Fruit fly (Drosophila melanogaster): ENCODE data around the gene Ctr9.

The Ctr9 gene

dm6 chr3L:1307005-1307632 lies at the start of gene Ctr9, which contains the start of gene Nt5a:
TSS of gene Ctr9 (plus strand) at chr3L:1307224.
TSS of gene Nt5a (minus strand) at chr3L:1307418.
- TF ChIP-seq pdm3 (GFP tag; optimal IDR thresholded peaks at IDR 0.05), result no peak
- no peak for TF ChIP-seq CG4318 (GFP tag; optimal IDR thresholded peaks at IDR 0.05)
- peak; percentile 100 for TF ChIP-seq vri (GFP tag; optimal IDR thresholded peaks at IDR 0.05)
- TF ChIP-seq CG6276 (GFP tag; optimal IDR thresholded peaks at IDR 0.05), result no peak
- no peak for TF ChIP-seq fd85E (GFP tag; optimal IDR thresholded peaks at IDR 0.05)
- no peak for TF ChIP-seq CG8119 (GFP tag; IDR thresholded peaks at IDR 0.05)
- 0 out of 3 replicates have a peak, but pooled peaks have one; percentile 32 for TF ChIP-seq CG6163 (GFP tag; IDR thresholded peaks at IDR 0.05)
- TF ChIP-seq CG34406 (GFP tag; optimal IDR thresholded peaks at IDR 0.05), result no peak
- TF ChIP-seq CG31627 (GFP tag; optimal IDR thresholded peaks at IDR 0.05), result peak; percentile 50
- no peak for TF ChIP-seq topi (GFP tag; optimal IDR thresholded peaks at IDR 0.05)
- TF ChIP-seq Hr38 (GFP tag; optimal IDR thresholded peaks at IDR 0.05), result no peak
- no peak for TF ChIP-seq dac (GFP tag; optimal IDR thresholded peaks at IDR 0.05)
- TF ChIP-seq CG15336 (GFP tag; IDR thresholded peaks at IDR 0.05), result no peak
- no peak for TF ChIP-seq CG1621 (tag; optimal IDR thresholded peaks at IDR 0.05)
- TF ChIP-seq CG6792 (GFP tag; optimal IDR thresholded peaks at IDR 0.05), result no peak
- no peak for TF ChIP-seq Smox (GFP tag; optimal IDR thresholded peaks at IDR 0.05)
- TF ChIP-seq svp (GFP tag), result peak; percentile 42
- TF ChIP-seq Sox14 (GFP tag; optimal IDR thresholded peaks at IDR 0.05), result no peak
- no peak for TF ChIP-seq cyc (GFP tag; optimal IDR thresholded peaks at IDR 0.05)
- TF ChIP-seq Hr39 (GFP tag; optimal IDR thresholded peaks at IDR 0.05), result no peak
- TF ChIP-seq Hr4 (GFP tag; optimal IDR thresholded peaks at IDR 0.05), result no peak
- TF ChIP-seq Eip78C (GFP tag), result no peak
- peak; percentile 50 for TF ChIP-seq CG3032 (tag; optimal IDR thresholded peaks at IDR 0.05)
- TF ChIP-seq CG10669 (GFP tag; optimal IDR thresholded peaks at IDR 0.05), result no peak
- no peak for TF ChIP-seq Ets96B (tag; optimal IDR thresholded peaks at IDR 0.05)
- TF ChIP-seq Blimp-1 (GFP tag; optimal IDR thresholded peaks at IDR 0.05), result peak; percentile 68
- TF ChIP-seq eg (GFP tag; IDR thresholded peaks at IDR 0.05), result no peak
- no peak for TF ChIP-seq achi (GFP tag; optimal IDR thresholded peaks at IDR 0.05)
- TF ChIP-seq salr (GFP tag; optimal IDR thresholded peaks at IDR 0.05), result no peak
- peak; percentile 56 for TF ChIP-seq esn (GFP tag; optimal IDR thresholded peaks at IDR 0.05)
- TF ChIP-seq CG3919 (GFP tag; optimal IDR thresholded peaks at IDR 0.05), result no peak
- TF ChIP-seq CG7368 (GFP tag; optimal IDR thresholded peaks at IDR 0.05), result no peak
- TF ChIP-seq spab (GFP tag; optimal IDR thresholded peaks at IDR 0.05), result no peak
- TF ChIP-seq net (GFP tag; optimal IDR thresholded peaks at IDR 0.05), result no peak

dm6 chr3L:1258547-1258946 lies 48.5 kb upstream of the Ctr9 start:
- no peak for TF ChIP-seq Met (GFP tag; optimal IDR thresholded peaks at IDR 0.05)
- no peak for TF ChIP-seq Eip93F (GFP tag; optimal IDR thresholded peaks at IDR 0.05)
- no peak for TF ChIP-seq CG16779 (tag; optimal IDR thresholded peaks at IDR 0.05)
- no peak for TF ChIP-seq CG10631 (GFP tag; optimal IDR thresholded peaks at IDR 0.05)
- no peak for TF ChIP-seq CG15336 (GFP tag; IDR thresholded peaks at IDR 0.05)
- no peak for TF ChIP-seq CG8319 (GFP tag; optimal IDR thresholded peaks at IDR 0.05)

dm6 chr3L:1264998-1265397 lies 42.0 kb upstream of the Ctr9 start:
- TF ChIP-seq fkh (GFP tag; optimal IDR thresholded peaks at IDR 0.05) (no peak), Gug (GFP tag; IDR thresholded peaks at IDR 0.05) (no peak), Hr38 (GFP tag; optimal IDR thresholded peaks at IDR 0.05) (no peak), vri (GFP tag; optimal IDR thresholded peaks at IDR 0.05) (peak; percentile 7), Sox14 (GFP tag; optimal IDR thresholded peaks at IDR 0.05) (peak; percentile 26), pdm3 (GFP tag; optimal IDR thresholded peaks at IDR 0.05) (peak; percentile 36), Met (GFP tag; optimal IDR thresholded peaks at IDR 0.05) (peak; percentile 53), svp (GFP tag) (peak; percentile 89), Eip93F (GFP tag; optimal IDR thresholded peaks at IDR 0.05) (no peak), CG11762 (GFP tag; optimal IDR thresholded peaks at IDR 0.05; ENCODE audit: insufficient read depth) (no peak), Sox102F (GFP tag; optimal IDR thresholded peaks at IDR 0.05) (peak; percentile 40), CG16779 (tag; optimal IDR thresholded peaks at IDR 0.05) (no peak), cyc (GFP tag; optimal IDR thresholded peaks at IDR 0.05) (peak; percentile 27), spab (GFP tag; optimal IDR thresholded peaks at IDR 0.05) (no peak), Blimp-1 (GFP tag; optimal IDR thresholded peaks at IDR 0.05) (no peak), CG15336 (GFP tag; IDR thresholded peaks at IDR 0.05) (no peak), CG4318 (GFP tag; optimal IDR thresholded peaks at IDR 0.05) (no peak), dac (GFP tag; optimal IDR thresholded peaks at IDR 0.05) (no peak), CG32006 (GFP tag; optimal IDR thresholded peaks at IDR 0.05) (peak; percentile 32), salr (GFP tag; optimal IDR thresholded peaks at IDR 0.05) (peak in 1 of 2 experiments; percentile 5), CG3919 (GFP tag; optimal IDR thresholded peaks at IDR 0.05) (peak; percentile 37), CG34406 (GFP tag; optimal IDR thresholded peaks at IDR 0.05) (no peak), acj6 (GFP tag; optimal IDR thresholded peaks at IDR 0.05) (peak; percentile 29), CG10669 (GFP tag; optimal IDR thresholded peaks at IDR 0.05) (no peak), topi (GFP tag; optimal IDR thresholded peaks at IDR 0.05) (peak; percentile 72), CG8119 (GFP tag; IDR thresholded peaks at IDR 0.05) (no peak), fd85E (GFP tag; optimal IDR thresholded peaks at IDR 0.05) (no peak), Sox15 (GFP tag; optimal IDR thresholded peaks at IDR 0.05) (peak; percentile 1), CG1621 (tag; optimal IDR thresholded peaks at IDR 0.05) (no peak)
